Worm (Caenorhabditis elegans) whole organism, L1 larva: ENCODE results near the gene lst-2.

Experiments used
- C16A3.4 ChIP-seq: fragments of 150-350 bp; optimal IDR thresholded peaks from 2 replicates; lab custom pipeline; 2014; ENCODE audit warnings: missing biosample characterization, missing genetic modification characterization
- F16B12.6 ChIP-seq: fragments of 150-350 bp; optimal IDR thresholded peaks from 2 replicates; lab custom pipeline; 2014; ENCODE audit warnings: missing biosample characterization, missing genetic modification characterization
- Y116A8C.19 ChIP-seq: sonication (generic microtip); optimal IDR thresholded peaks from 2 replicates; lab custom pipeline; 2016; ENCODE audit warnings: missing compliant biosample characterization, missing genetic modification characterization, borderline replicate concordance
- aha-1 ChIP-seq: fragments of 150-350 bp; optimal IDR thresholded peaks from 2 replicates; lab custom pipeline; 2014; ENCODE audit warnings: missing biosample characterization, missing genetic modification characterization
- aly-2 ChIP-seq: fragments of 150-350 bp; optimal IDR thresholded peaks from 2 replicates; lab custom pipeline; 2014; ENCODE audit warnings: missing biosample characterization, missing genetic modification characterization
- ceh-63 ChIP-seq: fragments of 200-800 bp; sonication (Bioruptor generic); optimal IDR thresholded peaks from 2 replicates; lab custom pipeline; 2018; ENCODE audit warnings: mild to moderate bottlenecking, missing genetic modification characterization, missing compliant biosample characterization
- ceh-90 ChIP-seq: sonication (generic microtip); optimal IDR thresholded peaks from 2 replicates; lab custom pipeline; 2016; ENCODE audit warnings: missing genetic modification characterization, missing compliant biosample characterization
- dpl-1 ChIP-seq, 3 experiments: fragments of 150-350 bp in 2 of 3; sonication (generic microtip) in 1 of 3; optimal IDR thresholded peaks; 2 replicates each; lab custom pipeline; 2014 to 2017; ENCODE audit warnings: missing biosample characterization in 3 of 3, missing genetic modification characterization in 3 of 3, missing genetic modification reagents in 3 of 3
- dsc-1 ChIP-seq: sonication (generic microtip); optimal IDR thresholded peaks from 2 replicates; lab custom pipeline; 2016; ENCODE audit warnings: mild to moderate bottlenecking, missing genetic modification characterization, missing compliant biosample characterization
- efl-3 ChIP-seq: fragments of 200-800 bp; sonication (Bioruptor generic); optimal IDR thresholded peaks from 2 replicates; lab custom pipeline; 2018; ENCODE audit warnings: mild to moderate bottlenecking, missing genetic modification characterization, missing compliant biosample characterization
- egl-13 ChIP-seq: sonication (generic microtip); optimal IDR thresholded peaks from 2 replicates; lab custom pipeline; 2016; ENCODE audit warnings: missing genotype, missing genetic modification reagents, missing genetic modification characterization, missing compliant biosample characterization
- egl-27 ChIP-seq, 2 experiments: fragments of 150-350 bp in 1 of 2; sonication (generic microtip); optimal IDR thresholded peaks; 3 replicates each; lab custom pipeline; 2017 to 2018; ENCODE audit warnings: missing biosample characterization in 2 of 2, missing genetic modification characterization in 2 of 2, missing genetic modification reagents in 2 of 2
- fkh-10 ChIP-seq: sonication (generic microtip); optimal IDR thresholded peaks from 2 replicates; lab custom pipeline; 2017; ENCODE audit warnings: missing biosample characterization, missing genetic modification reagents, missing genetic modification characterization
- fkh-8 ChIP-seq: sonication (generic microtip); optimal IDR thresholded peaks from 2 replicates; lab custom pipeline; 2016; ENCODE audit warnings: mild to moderate bottlenecking, missing genetic modification characterization, missing compliant biosample characterization
- fos-1 ChIP-seq: fragments of 150-350 bp; optimal IDR thresholded peaks from 2 replicates; lab custom pipeline; 2014; ENCODE audit warnings: missing biosample characterization, missing genetic modification characterization
- hpl-2 ChIP-seq: fragments of 150-350 bp; optimal IDR thresholded peaks from 2 replicates; lab custom pipeline; 2014; ENCODE audit warnings: missing biosample characterization, missing genetic modification reagents, missing genetic modification characterization
- irx-1 ChIP-seq: sonication (generic microtip); optimal IDR thresholded peaks from 2 replicates; lab custom pipeline; 2016; ENCODE audit warnings: missing genetic modification characterization, missing compliant biosample characterization
- isw-1 ChIP-seq: fragments of 200-800 bp; sonication (Bioruptor generic); IDR thresholded peaks from 2 replicates; pipeline ENCODE4 v1.3.6; 2022; ENCODE audit warnings: missing genetic modification characterization, missing compliant biosample characterization
- jun-1 ChIP-seq: fragments of 150-350 bp; optimal IDR thresholded peaks from 2 replicates; lab custom pipeline; 2014; ENCODE audit warnings: missing biosample characterization, missing genetic modification reagents, missing genetic modification characterization
- lin-14 ChIP-seq: fragments of 200-800 bp; sonication (Bioruptor generic); optimal IDR thresholded peaks from 2 replicates; lab custom pipeline; 2018; ENCODE audit warnings: mild to moderate bottlenecking, missing genetic modification characterization, moderate library complexity, missing compliant biosample characterization
- lin-35 ChIP-seq, 2 experiments: fragments of 150-350 bp; optimal IDR thresholded peaks; 2 replicates each; lab custom pipeline; 2014; ENCODE audit warnings: missing biosample characterization in 2 of 2, missing genetic modification characterization in 2 of 2, missing genetic modification reagents in 2 of 2
- lir-3 ChIP-seq: sonication (generic microtip); optimal IDR thresholded peaks from 2 replicates; lab custom pipeline; 2016; ENCODE audit warnings: mild to moderate bottlenecking, missing genetic modification characterization, moderate library complexity, missing compliant biosample characterization; ENCODE audit not compliant: poor library complexity
- mab-9 ChIP-seq: fragments of 200-800 bp; sonication (Bioruptor generic); IDR thresholded peaks from 2 replicates; pipeline ENCODE4 v1.3.6; 2022; ENCODE audit warnings: missing genetic modification reagents, missing genetic modification characterization, missing compliant biosample characterization
- mdl-1 ChIP-seq, 2 experiments: fragments of 150-350 bp; optimal IDR thresholded peaks; 2 replicates each; lab custom pipeline; 2014 to 2017; ENCODE audit warnings: missing biosample characterization in 2 of 2, missing genetic modification characterization in 2 of 2, inconsistent platforms in 1 of 2
- mef-2 ChIP-seq: fragments of 150-350 bp; optimal IDR thresholded peaks from 2 replicates; lab custom pipeline; 2014; ENCODE audit warnings: missing biosample characterization, missing genetic modification characterization
- nhr-12 ChIP-seq: sonication (generic microtip); optimal IDR thresholded peaks from 2 replicates; lab custom pipeline; 2017; ENCODE audit warnings: missing biosample characterization, missing genetic modification characterization
- nhr-19 ChIP-seq: fragments of 200-800 bp; sonication (Bioruptor generic); conservative IDR thresholded peaks from 2 replicates; pipeline ENCODE4 v1.3.6; 2022; ENCODE audit warnings: missing genetic modification characterization, missing compliant biosample characterization
- nhr-237 ChIP-seq: fragments of 150-350 bp; optimal IDR thresholded peaks from 2 replicates; lab custom pipeline; 2014; ENCODE audit warnings: missing biosample characterization, missing genetic modification characterization
- nhr-28 ChIP-seq: fragments of 150-350 bp; optimal IDR thresholded peaks from 2 replicates; lab custom pipeline; 2014; ENCODE audit warnings: missing biosample characterization, missing genetic modification characterization
- nhr-47 ChIP-seq: sonication (generic microtip); optimal IDR thresholded peaks from 2 replicates; lab custom pipeline; 2016; ENCODE audit warnings: mild to moderate bottlenecking, missing genetic modification characterization, moderate library complexity, missing compliant biosample characterization
- nhr-71 ChIP-seq: sonication (generic microtip); optimal IDR thresholded peaks from 2 replicates; lab custom pipeline; 2016; ENCODE audit warnings: mild to moderate bottlenecking, missing genetic modification characterization, moderate library complexity, missing compliant biosample characterization
- nhr-85 ChIP-seq: sonication (generic microtip); peaks from one replicate; lab custom pipeline; 2016; ENCODE audit warnings: missing genetic modification characterization, inconsistent platforms, missing compliant biosample characterization
- nhr-90 ChIP-seq: sonication (generic microtip); optimal IDR thresholded peaks from 2 replicates; lab custom pipeline; 2016; ENCODE audit warnings: mild to moderate bottlenecking, missing genetic modification characterization, missing compliant biosample characterization; ENCODE audit not compliant: poor library complexity
- pag-3 ChIP-seq: sonication (generic microtip); optimal IDR thresholded peaks from 2 replicates; lab custom pipeline; 2017; ENCODE audit warnings: missing genetic modification characterization, mild to moderate bottlenecking, missing compliant biosample characterization, antibody characterized with exemption, borderline replicate concordance; ENCODE audit not compliant: insufficient read depth
- pax-3 ChIP-seq: fragments of 200-800 bp; sonication (Bioruptor generic); optimal IDR thresholded peaks from 2 replicates; lab custom pipeline; 2018; ENCODE audit warnings: mild to moderate bottlenecking, missing genetic modification characterization, moderate library complexity, missing compliant biosample characterization
- pqm-1 ChIP-seq: sonication (generic microtip); optimal IDR thresholded peaks from 3 replicates; lab custom pipeline; 2017; ENCODE audit warnings: missing biosample characterization, missing genetic modification characterization
- rnt-1 ChIP-seq: sonication (generic microtip); optimal IDR thresholded peaks from 2 replicates; lab custom pipeline; 2016; ENCODE audit warnings: mild to moderate bottlenecking, missing genetic modification characterization, moderate library complexity, missing compliant biosample characterization
- skn-1 ChIP-seq: fragments of 150-350 bp; optimal IDR thresholded peaks from 2 replicates; lab custom pipeline; 2014; ENCODE audit warnings: missing biosample characterization, missing genetic modification characterization
- swsn-7 ChIP-seq: sonication (generic microtip); optimal IDR thresholded peaks from 2 replicates; lab custom pipeline; 2016; ENCODE audit warnings: missing genetic modification characterization, missing compliant biosample characterization
- unc-30 ChIP-seq: sonication (generic microtip); optimal IDR thresholded peaks from 2 replicates; lab custom pipeline; 2017; ENCODE audit warnings: missing biosample characterization, missing genetic modification characterization
- unc-86 ChIP-seq: sonication (generic microtip); optimal IDR thresholded peaks from 2 replicates; lab custom pipeline; 2016; ENCODE audit warnings: missing genetic modification characterization, missing compliant biosample characterization
- xbp-1 ChIP-seq: sonication (generic microtip); optimal IDR thresholded peaks from 2 replicates; lab custom pipeline; 2016; ENCODE audit warnings: missing genetic modification characterization, missing compliant biosample characterization
- zip-4 ChIP-seq: fragments of 200-800 bp; sonication (Bioruptor generic); optimal IDR thresholded peaks from 2 replicates; lab custom pipeline; 2018; ENCODE audit warnings: mild to moderate bottlenecking, missing genetic modification characterization, moderate library complexity, missing compliant biosample characterization
- ztf-11 ChIP-seq, 2 experiments: sonication (generic microtip); optimal IDR thresholded peaks; 2 replicates each; lab custom pipeline; 2016 to 2017; ENCODE audit warnings: missing genetic modification characterization in 2 of 2, missing biosample characterization in 1 of 2, missing compliant biosample characterization in 1 of 2

lst-2 gene

ce11 chrX:4400296-4400695, 17.1 kb upstream of the lst-2 start:
- TF ChIP-seq C16A3.4 (tag; lab: Kevin White, UChicago): no peak
- no peak for TF ChIP-seq unc-86 (tag; lab: Kevin White, UChicago)
- no peak for TF ChIP-seq zip-4 (GFP tag; lab: Kevin White, UChicago)
- TF ChIP-seq irx-1: no peak
- no peak for TF ChIP-seq Y116A8C.19 (tag; lab: Kevin White, UChicago)
- no peak for TF ChIP-seq ztf-11 (tag; optimal IDR thresholded peaks at IDR 0.05; lab: Kevin White, UChicago)
- no peak for TF ChIP-seq F16B12.6
- no peak for TF ChIP-seq aly-2 (tag; lab: Kevin White, UChicago)
- no peak for TF ChIP-seq aha-1 (tag; lab: Kevin White, UChicago)
- no peak for TF ChIP-seq egl-27 (tag; optimal IDR thresholded peaks at IDR 0.05; lab: Kevin White, UChicago)
- TF ChIP-seq ceh-63 (GFP tag; lab: Kevin White, UChicago): no peak
- TF ChIP-seq skn-1 (tag; lab: Kevin White, UChicago): no peak
- TF ChIP-seq isw-1 (GFP tag; lab: Robert Waterston, UW): no peak
- TF ChIP-seq pqm-1 (tag; lab: Kevin White, UChicago): no peak
- TF ChIP-seq pax-3: no peak
- no peak for TF ChIP-seq lir-3 (tag; lab: Kevin White, UChicago)
- TF ChIP-seq nhr-12 (tag; lab: Kevin White, UChicago): no peak

DNA sequence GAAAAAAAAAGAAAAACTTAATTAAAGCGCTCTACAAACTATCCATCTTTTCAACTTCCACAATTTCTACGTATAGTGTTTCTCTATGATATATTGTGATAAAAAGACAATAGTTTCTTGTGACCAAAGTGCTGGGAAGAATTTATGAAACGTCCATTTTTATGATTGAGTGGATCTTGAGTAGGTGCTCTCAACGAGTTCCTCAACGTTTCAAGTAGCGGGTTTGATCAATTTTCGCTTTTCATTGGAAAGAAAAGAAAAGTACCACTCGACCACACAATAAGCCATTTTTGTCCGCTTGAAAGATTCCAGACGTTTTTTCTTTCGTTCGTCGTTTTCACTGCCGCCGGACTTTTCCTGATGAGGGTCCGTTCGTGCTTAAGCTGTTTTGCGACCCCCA, 14.3 kb upstream of the lst-2 start:
- TF ChIP-seq lin-14 (peak; percentile 28), fkh-10 (GFP tag; lab: Kevin White, UChicago) (peak; percentile 55), efl-3 (GFP tag; lab: Kevin White, UChicago) (no peak)

DNA sequence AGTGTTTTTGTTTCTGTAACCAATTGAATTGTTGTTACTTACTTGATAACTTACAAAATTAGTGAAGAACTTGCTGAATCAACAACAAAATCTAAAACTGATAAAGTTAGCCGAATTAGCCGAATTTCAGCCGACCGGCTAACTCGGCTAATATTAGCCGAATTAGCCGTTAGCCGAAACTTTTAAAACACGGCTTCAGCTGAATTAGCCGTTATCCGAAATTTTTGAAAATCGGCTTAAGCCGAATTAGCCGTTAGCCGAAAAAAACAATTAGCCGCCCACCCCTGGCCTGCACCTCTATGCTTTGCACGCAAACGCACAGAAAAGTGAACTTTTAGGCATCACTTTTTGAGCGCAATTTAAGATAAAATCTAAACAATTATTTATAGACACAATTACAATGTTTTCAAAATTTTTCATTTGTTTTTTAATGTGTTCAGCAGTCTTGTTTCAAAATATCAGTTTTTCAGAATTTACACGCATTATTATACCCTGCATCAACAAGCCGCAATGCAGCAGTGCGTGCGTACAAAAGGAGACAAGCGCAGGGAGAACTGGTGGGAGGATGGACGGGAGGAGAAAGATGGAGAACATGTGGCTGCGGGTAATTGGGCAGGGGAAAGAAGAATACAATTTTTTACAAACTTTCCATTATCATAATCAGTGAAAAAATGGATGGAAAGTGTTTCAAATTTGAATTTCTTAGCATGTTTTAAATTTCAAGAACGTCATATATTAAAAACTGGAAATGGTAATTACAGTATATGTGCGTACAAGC, 12.1 kb upstream of the lst-2 start:
- TF ChIP-seq irx-1 (peak; percentile 45), F16B12.6 (peak; percentile 7), mef-2 (tag; lab: Kevin White, UChicago) (no peak), fkh-10 (GFP tag; lab: Kevin White, UChicago) (no peak), fos-1 (tag; lab: Kevin White, UChicago) (peak; percentile 46), aha-1 (tag; lab: Kevin White, UChicago) (no peak), xbp-1 (tag; lab: Kevin White, UChicago) (peak; percentile 67), isw-1 (GFP tag; lab: Robert Waterston, UW) (peak; percentile 14), fkh-8 (tag; lab: Kevin White, UChicago) (no peak), rnt-1 (peak; percentile 84), nhr-71 (tag; lab: Kevin White, UChicago) (peak; percentile 74), nhr-28 (tag; lab: Kevin White, UChicago) (no peak), hpl-2 (GFP tag; lab: Kevin White, UChicago) (peak; percentile 66), nhr-90 (tag; lab: Kevin White, UChicago) (peak; percentile 88), pqm-1 (tag; lab: Kevin White, UChicago) (no peak), unc-30 (tag; lab: Kevin White, UChicago) (no peak), nhr-47 (tag; lab: Kevin White, UChicago) (peak; percentile 84), nhr-237 (tag; lab: Kevin White, UChicago) (peak; percentile 40), ceh-63 (GFP tag; lab: Kevin White, UChicago) (no peak), swsn-7 (tag; lab: Kevin White, UChicago) (peak; percentile 68), dpl-1 (GFP tag; optimal IDR thresholded peaks at IDR 0.05; lab: Kevin White, UChicago) (peak in 2 of 3 experiments; percentile 1 to 9), egl-13 (no peak), pax-3 (peak; percentile 2), egl-27 (tag; optimal IDR thresholded peaks at IDR 0.05; lab: Kevin White, UChicago) (no peak), Y116A8C.19 (tag; lab: Kevin White, UChicago) (no peak), pag-3 (tag; lab: Kevin White, UChicago) (no peak), unc-86 (tag; lab: Kevin White, UChicago) (peak; percentile 14), nhr-19 (GFP tag; lab: Robert Waterston, UW) (peak; percentile 74), mab-9 (GFP tag; lab: Robert Waterston, UW) (no peak), zip-4 (GFP tag; lab: Kevin White, UChicago) (peak; percentile 20), lin-35 (GFP tag; optimal IDR thresholded peaks at IDR 0.05; lab: Kevin White, UChicago) (peak; percentile 27 to 80), nhr-12 (tag; lab: Kevin White, UChicago) (no peak), dsc-1 (tag; lab: Kevin White, UChicago) (peak; percentile 87), jun-1 (tag; lab: Kevin White, UChicago) (peak; percentile 83), nhr-85 (tag; lab: Kevin White, UChicago) (peak; percentile 85), mdl-1 (tag; optimal IDR thresholded peaks at IDR 0.05; lab: Kevin White, UChicago) (peak in 1 of 2 experiments; percentile 52), ceh-90 (no peak)
